Worm (Caenorhabditis elegans) whole organism, L1 larva: Measurements from ENCODE around the gene dlc-5.

Experiments
- C04F5.9 ChIP-seq: sonication (generic microtip); optimal IDR thresholded peaks from 2 replicates; lab custom pipeline; 2016; ENCODE audit warnings: missing genetic modification characterization, missing compliant biosample characterization
- dpl-1 ChIP-seq, 3 experiments: fragments of 150-350 bp in 2 of 3; sonication (generic microtip) in 1 of 3; optimal IDR thresholded peaks; 2 replicates each; lab custom pipeline; 2014 to 2017; ENCODE audit warnings: missing biosample characterization in 3 of 3, missing genetic modification characterization in 3 of 3, missing genetic modification reagents in 3 of 3
- efl-1 ChIP-seq, 4 experiments: fragments of 150-350 bp; optimal IDR thresholded peaks in 3 of 4; peaks in 1 of 4; 1 replicate in 1 of 4; 2 replicates in 3 of 4; lab custom pipeline; 2014; ENCODE audit warnings: missing biosample characterization in 2 of 4, missing genetic modification characterization in 2 of 4, missing genetic modification reagents in 2 of 4
- egl-27 ChIP-seq, 2 experiments: fragments of 150-350 bp in 1 of 2; sonication (generic microtip); optimal IDR thresholded peaks; 3 replicates each; lab custom pipeline; 2017 to 2018; ENCODE audit warnings: missing biosample characterization in 2 of 2, missing genetic modification characterization in 2 of 2, missing genetic modification reagents in 2 of 2
- fkh-4 ChIP-seq: sonication (generic microtip); optimal IDR thresholded peaks from 2 replicates; lab custom pipeline; 2016; ENCODE audit warnings: missing compliant biosample characterization, missing genetic modification characterization, borderline replicate concordance
- fos-1 ChIP-seq: fragments of 150-350 bp; optimal IDR thresholded peaks from 2 replicates; lab custom pipeline; 2014; ENCODE audit warnings: missing biosample characterization, missing genetic modification characterization
- hlh-4 ChIP-seq: sonication (generic microtip); optimal IDR thresholded peaks from 2 replicates; lab custom pipeline; 2016; ENCODE audit warnings: mild to moderate bottlenecking, missing genetic modification characterization, missing compliant biosample characterization
- lsy-2 ChIP-seq, 2 experiments: fragments of 150-350 bp; optimal IDR thresholded peaks; 2 replicates each; lab custom pipeline; 2014; ENCODE audit warnings: missing biosample characterization in 2 of 2, missing genetic modification characterization in 2 of 2
- mdl-1 ChIP-seq, 2 experiments: fragments of 150-350 bp; optimal IDR thresholded peaks; 2 replicates each; lab custom pipeline; 2014 to 2017; ENCODE audit warnings: missing biosample characterization in 2 of 2, missing genetic modification characterization in 2 of 2, inconsistent platforms in 1 of 2
- mep-1 ChIP-seq: fragments of 150-350 bp; optimal IDR thresholded peaks from 2 replicates; lab custom pipeline; 2014; ENCODE audit warnings: missing biosample characterization, missing genetic modification characterization
- nhr-11 ChIP-seq: fragments of 150-350 bp; optimal IDR thresholded peaks from 2 replicates; lab custom pipeline; 2014; ENCODE audit warnings: missing biosample characterization, missing genetic modification characterization
- nhr-12 ChIP-seq: sonication (generic microtip); optimal IDR thresholded peaks from 2 replicates; lab custom pipeline; 2017; ENCODE audit warnings: missing biosample characterization, missing genetic modification characterization
- snpc-4 ChIP-seq: fragments of 150-350 bp; optimal IDR thresholded peaks from 2 replicates; lab custom pipeline; 2014; ENCODE audit warnings: missing biosample characterization, missing genetic modification characterization
- zag-1 ChIP-seq: fragments of 150-350 bp; optimal IDR thresholded peaks from 2 replicates; lab custom pipeline; 2014; ENCODE audit warnings: missing biosample characterization, missing genetic modification characterization

DNA sequence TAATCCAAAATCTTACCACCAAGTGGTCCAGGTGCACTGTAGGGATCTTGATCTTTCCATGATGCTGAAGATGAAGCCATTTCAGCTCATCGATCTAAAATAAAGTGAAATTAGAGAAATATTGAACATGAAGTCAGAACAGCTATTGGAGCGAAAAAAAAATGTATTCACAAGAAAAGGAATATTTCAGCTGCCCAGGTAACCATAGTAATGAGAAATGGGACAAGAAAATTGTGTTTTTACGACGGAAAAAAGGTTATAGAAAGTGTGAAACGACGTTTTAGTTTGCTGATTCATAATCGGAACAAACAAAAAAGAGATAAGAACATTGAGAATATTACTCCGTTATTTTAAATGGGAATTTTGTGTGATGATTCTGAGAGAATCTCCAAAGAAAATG lies 35.1 kb downstream of the dlc-5 start, which contains the start of gene Y73B6BL.27:
- no peak for TF ChIP-seq dpl-1 (GFP tag; optimal IDR thresholded peaks at IDR 0.05; lab: Kevin White, UChicago)
- no peak for TF ChIP-seq snpc-4 (tag; lab: Kevin White, UChicago)
- TF ChIP-seq mep-1 (tag; lab: Kevin White, UChicago), result no peak
- no peak for TF ChIP-seq hlh-4 (tag; lab: Kevin White, UChicago)
- no peak for TF ChIP-seq nhr-12 (tag; lab: Kevin White, UChicago)
- no peak for TF ChIP-seq C04F5.9
- no peak for TF ChIP-seq lsy-2 (tag; optimal IDR thresholded peaks at IDR 0.05; lab: Kevin White, UChicago)
- no peak for TF ChIP-seq efl-1 (optimal IDR thresholded peaks at IDR 0.05; lab: Kevin White, UChicago)
- TF ChIP-seq efl-1 (GFP tag; optimal IDR thresholded peaks at IDR 0.05 in 1 of 2; lab: Kevin White, UChicago), result no peak
- no peak for TF ChIP-seq mdl-1 (tag; optimal IDR thresholded peaks at IDR 0.05; lab: Kevin White, UChicago)
- no peak for TF ChIP-seq egl-27 (tag; optimal IDR thresholded peaks at IDR 0.05; lab: Kevin White, UChicago)
- TF ChIP-seq nhr-11 (tag; lab: Kevin White, UChicago), result no peak
- no peak for TF ChIP-seq fkh-4 (tag; lab: Kevin White, UChicago)
- no peak for TF ChIP-seq zag-1 (tag; lab: Kevin White, UChicago)
- TF ChIP-seq fos-1 (tag; lab: Kevin White, UChicago), result no peak
